Worm (Caenorhabditis elegans) whole organism, L3 larva: ENCODE results near the gene usp-50.

ENCODE experiments used
- ceh-82 ChIP-seq: fragments of 150-350 bp; optimal IDR thresholded peaks from 2 replicates; lab custom pipeline; 2014; ENCODE audit warnings: missing biosample characterization, missing genetic modification characterization
- nhr-12 ChIP-seq: fragments of 150-350 bp; optimal IDR thresholded peaks from 2 replicates; lab custom pipeline; 2014; ENCODE audit warnings: missing biosample characterization, missing genetic modification characterization
- ztf-11 ChIP-seq: fragments of 150-350 bp; optimal IDR thresholded peaks from 2 replicates; lab custom pipeline; 2014; ENCODE audit warnings: missing biosample characterization, missing genetic modification characterization

ce11 chrV:17978207-17978606 is 53.5 kb downstream of the usp-50 start:
- TF ChIP-seq nhr-12 (tag; lab: Kevin White, UChicago) (no peak), ceh-82 (no peak), ztf-11 (no peak)
